Fruit fly (Drosophila melanogaster) whole organism, prepupa: ENCODE data around the gene CG14445.

Experiments
- CG10631 ChIP-seq: fragments of 200-800 bp; sonication (Bioruptor generic); optimal IDR thresholded peaks from 2 replicates; lab custom pipeline; 2016; ENCODE audit warnings: missing biosample characterization, missing genetic modification characterization
- CG10669 ChIP-seq: fragments of 200-800 bp; sonication (Bioruptor generic); optimal IDR thresholded peaks from 3 replicates; lab custom pipeline; 2018; ENCODE audit warnings: missing biosample characterization, mild to moderate bottlenecking, missing genetic modification characterization, moderate library complexity
- CG11294 ChIP-seq: fragments of 200-800 bp; sonication (Bioruptor generic); IDR thresholded peaks from 2 replicates; pipeline ENCODE4 v1.3.6; 2022; ENCODE audit warnings: missing biosample characterization, missing genetic modification characterization
- CG11762 ChIP-seq: fragments of 200-800 bp; sonication (Bioruptor generic); optimal IDR thresholded peaks from 3 replicates; lab custom pipeline; 2016; ENCODE audit warnings: missing biosample characterization, missing genetic modification characterization; ENCODE audit not compliant: insufficient read depth
- CG11902 ChIP-seq: fragments of 200-800 bp; sonication (Bioruptor generic); optimal IDR thresholded peaks from 3 replicates; lab custom pipeline; 2016; ENCODE audit warnings: missing biosample characterization, missing genetic modification characterization
- CG15336 ChIP-seq: fragments of 200-800 bp; sonication (Bioruptor generic); IDR thresholded peaks from 2 replicates; pipeline ENCODE4 v1.3.6; 2022; ENCODE audit warnings: missing biosample characterization, missing genetic modification characterization
- CG1621 ChIP-seq: fragments of 200-800 bp; sonication (Bioruptor generic); optimal IDR thresholded peaks from 3 replicates; lab custom pipeline; 2018; ENCODE audit warnings: missing biosample characterization, mild to moderate bottlenecking, missing genetic modification characterization
- CG3032 ChIP-seq: fragments of 200-800 bp; optimal IDR thresholded peaks from 2 replicates; lab custom pipeline; 2019; ENCODE audit warnings: missing biosample characterization, mild to moderate bottlenecking, missing genetic modification characterization, moderate library complexity
- CG31627 ChIP-seq: fragments of 200-800 bp; sonication (Bioruptor generic); optimal IDR thresholded peaks from 3 replicates; lab custom pipeline; 2016; ENCODE audit warnings: missing biosample characterization, missing genetic modification characterization
- CG32006 ChIP-seq: fragments of 200-800 bp; sonication (Bioruptor generic); optimal IDR thresholded peaks from 3 replicates; lab custom pipeline; 2017; ENCODE audit warnings: missing biosample characterization, mild to moderate bottlenecking, missing genetic modification characterization
- CG34406 ChIP-seq: fragments of 200-800 bp; sonication (Bioruptor generic); optimal IDR thresholded peaks from 3 replicates; lab custom pipeline; 2016; ENCODE audit warnings: missing biosample characterization, missing genetic modification characterization
- CG6163 ChIP-seq: fragments of 200-800 bp; sonication (Bioruptor generic); IDR thresholded peaks from 3 replicates; pipeline ENCODE4 v1.3.6; 2022; ENCODE audit warnings: missing biosample characterization, missing genetic modification characterization
- CG6792 ChIP-seq: fragments of 200-800 bp; sonication (Bioruptor generic); optimal IDR thresholded peaks from 3 replicates; lab custom pipeline; 2016; ENCODE audit warnings: missing biosample characterization, missing genetic modification characterization
- CG7368 ChIP-seq: fragments of 200-800 bp; sonication (Bioruptor generic); optimal IDR thresholded peaks from 3 replicates; lab custom pipeline; 2016; ENCODE audit warnings: missing biosample characterization, missing genetic modification characterization
- CG8119 ChIP-seq: fragments of 200-800 bp; sonication (Bioruptor generic); IDR thresholded peaks from 3 replicates; pipeline ENCODE4 v1.3.6; 2022; ENCODE audit warnings: missing biosample characterization, missing genetic modification characterization
- CG8319 ChIP-seq: fragments of 200-800 bp; sonication (Bioruptor generic); optimal IDR thresholded peaks from 3 replicates; lab custom pipeline; 2016; ENCODE audit warnings: missing biosample characterization, missing genetic modification characterization
- CG8632 ChIP-seq: fragments of 200-800 bp; sonication (Bioruptor generic); optimal IDR thresholded peaks from 3 replicates; lab custom pipeline; 2016; ENCODE audit warnings: missing biosample characterization, missing genetic modification characterization
- CG9139 ChIP-seq: fragments of 200-800 bp; sonication (Bioruptor generic); optimal IDR thresholded peaks from 3 replicates; lab custom pipeline; 2017; ENCODE audit warnings: missing biosample characterization, mild to moderate bottlenecking, missing genetic modification characterization
- Eip75B ChIP-seq: fragments of 200-800 bp; sonication (Bioruptor generic); optimal IDR thresholded peaks from 3 replicates; lab custom pipeline; 2016; ENCODE audit warnings: missing biosample characterization, missing genetic modification characterization
- Eip78C ChIP-seq: fragments of 200-800 bp; sonication (Bioruptor generic); peaks from one replicate; lab custom pipeline; 2016; ENCODE audit warnings: missing biosample characterization, missing genetic modification characterization
- Eip93F ChIP-seq: fragments of 200-800 bp; sonication (Bioruptor generic); optimal IDR thresholded peaks from 2 replicates; lab custom pipeline; 2016; ENCODE audit warnings: missing biosample characterization, mild to moderate bottlenecking, missing genetic modification characterization
- Ets21C ChIP-seq: fragments of 200-800 bp; sonication (Bioruptor generic); optimal IDR thresholded peaks from 3 replicates; lab custom pipeline; 2016; ENCODE audit warnings: missing biosample characterization, missing genetic modification characterization
- Ets96B ChIP-seq: fragments of 200-800 bp; optimal IDR thresholded peaks from 2 replicates; lab custom pipeline; 2019; ENCODE audit warnings: missing biosample characterization, mild to moderate bottlenecking, missing genetic modification characterization, moderate library complexity
- Hr38 ChIP-seq: sonication (Bioruptor generic); optimal IDR thresholded peaks from 2 replicates; lab custom pipeline; 2016; ENCODE audit warnings: missing biosample characterization, missing genetic modification characterization
- Hr39 ChIP-seq: fragments of 200-800 bp; sonication (Bioruptor generic); optimal IDR thresholded peaks from 2 replicates; lab custom pipeline; 2016; ENCODE audit warnings: missing biosample characterization, missing genetic modification characterization
- Hr4 ChIP-seq: fragments of 200-800 bp; sonication (Bioruptor generic); optimal IDR thresholded peaks from 3 replicates; lab custom pipeline; 2016; ENCODE audit warnings: missing biosample characterization, missing genetic modification characterization
- Lpt ChIP-seq: fragments of 200-800 bp; sonication (Bioruptor generic); optimal IDR thresholded peaks from 3 replicates; lab custom pipeline; 2016; ENCODE audit warnings: missing biosample characterization, missing genetic modification characterization
- Met ChIP-seq: fragments of 200-800 bp; sonication (Bioruptor generic); optimal IDR thresholded peaks from 3 replicates; lab custom pipeline; 2016; ENCODE audit warnings: missing biosample characterization, missing genetic modification characterization
- OdsH ChIP-seq: fragments of 200-800 bp; sonication (Bioruptor generic); optimal IDR thresholded peaks from 3 replicates; lab custom pipeline; 2016; ENCODE audit warnings: missing biosample characterization, missing genetic modification characterization
- Smox ChIP-seq: fragments of 200-800 bp; sonication (Bioruptor generic); optimal IDR thresholded peaks from 3 replicates; lab custom pipeline; 2016; ENCODE audit warnings: missing biosample characterization, missing genetic modification characterization
- Sox14 ChIP-seq: fragments of 200-800 bp; sonication (Bioruptor generic); optimal IDR thresholded peaks from 3 replicates; lab custom pipeline; 2016; ENCODE audit warnings: missing biosample characterization, missing genetic modification characterization
- acj6 ChIP-seq: fragments of 200-800 bp; sonication (Bioruptor generic); optimal IDR thresholded peaks from 3 replicates; lab custom pipeline; 2016; ENCODE audit warnings: missing biosample characterization, missing genetic modification characterization
- cyc ChIP-seq: fragments of 200-800 bp; sonication (Bioruptor generic); optimal IDR thresholded peaks from 3 replicates; lab custom pipeline; 2016; ENCODE audit warnings: missing biosample characterization, missing genetic modification characterization
- dac ChIP-seq: fragments of 200-800 bp; sonication (Bioruptor generic); optimal IDR thresholded peaks from 2 replicates; lab custom pipeline; 2017; ENCODE audit warnings: missing biosample characterization, mild to moderate bottlenecking, missing genetic modification characterization
- eg ChIP-seq: fragments of 200-800 bp; sonication (Bioruptor generic); IDR thresholded peaks from 3 replicates; pipeline ENCODE4 v1.3.6; 2022; ENCODE audit warnings: missing biosample characterization, missing genetic modification characterization
- esn ChIP-seq: fragments of 200-800 bp; sonication (Bioruptor generic); optimal IDR thresholded peaks from 2 replicates; lab custom pipeline; 2016; ENCODE audit warnings: missing biosample characterization, mild to moderate bottlenecking, missing genetic modification characterization, moderate library complexity
- fd59A ChIP-seq: fragments of 200-800 bp; sonication (Bioruptor generic); optimal IDR thresholded peaks from 2 replicates; lab custom pipeline; 2017; ENCODE audit warnings: missing biosample characterization, mild to moderate bottlenecking, missing genetic modification characterization, missing genetic modification reagents
- fkh ChIP-seq: fragments of 200-800 bp; sonication (Bioruptor generic); optimal IDR thresholded peaks from 3 replicates; lab custom pipeline; 2017; ENCODE audit warnings: missing biosample characterization, mild to moderate bottlenecking, missing genetic modification characterization, moderate library complexity
- lz ChIP-seq: fragments of 200-800 bp; sonication (Bioruptor generic); optimal IDR thresholded peaks from 3 replicates; lab custom pipeline; 2016; ENCODE audit warnings: missing biosample characterization, missing genetic modification characterization
- net ChIP-seq: fragments of 200-800 bp; sonication (Bioruptor generic); optimal IDR thresholded peaks from 3 replicates; lab custom pipeline; 2016; ENCODE audit warnings: missing biosample characterization, missing genetic modification characterization
- pdm3 ChIP-seq: fragments of 200-800 bp; sonication (Bioruptor generic); optimal IDR thresholded peaks from 3 replicates; lab custom pipeline; 2016; ENCODE audit warnings: missing biosample characterization, missing genetic modification characterization
- salr ChIP-seq, 2 experiments: fragments of 200-800 bp; sonication (Bioruptor generic); optimal IDR thresholded peaks; 3 replicates each; lab custom pipeline; 2016 to 2018; ENCODE audit warnings: missing biosample characterization in 2 of 2, missing genetic modification characterization in 2 of 2, mild to moderate bottlenecking in 1 of 2
- spab ChIP-seq: fragments of 200-800 bp; sonication (Bioruptor generic); optimal IDR thresholded peaks from 2 replicates; lab custom pipeline; 2017; ENCODE audit warnings: missing biosample characterization, mild to moderate bottlenecking, missing genetic modification characterization, missing genetic modification reagents
- ss ChIP-seq, 2 experiments: fragments of 200-800 bp; sonication (Bioruptor generic); optimal IDR thresholded peaks; 2 replicates in 1 of 2; 3 replicates in 1 of 2; lab custom pipeline; 2017 to 2018; ENCODE audit warnings: mild to moderate bottlenecking in 2 of 2, missing biosample characterization in 2 of 2, missing genetic modification characterization in 2 of 2, moderate library complexity in 1 of 2
- svp ChIP-seq: fragments of 200-800 bp; sonication (Bioruptor generic); peaks from one replicate; lab custom pipeline; 2016; ENCODE audit warnings: missing biosample characterization, missing genetic modification characterization
- topi ChIP-seq: fragments of 200-800 bp; sonication (Bioruptor generic); optimal IDR thresholded peaks from 3 replicates; lab custom pipeline; 2016; ENCODE audit warnings: missing biosample characterization, missing genetic modification characterization
- vri ChIP-seq: fragments of 200-800 bp; sonication (Bioruptor generic); optimal IDR thresholded peaks from 3 replicates; lab custom pipeline; 2016; ENCODE audit warnings: missing biosample characterization, mild to moderate bottlenecking, missing genetic modification characterization

CG14445 gene

dm6 chrX:6259696-6260095 lies 22.6 kb downstream of the CG14445 start:
- TF ChIP-seq CG31627 (GFP tag; lab: Kevin White, UChicago) (no peak), esn (GFP tag; lab: Kevin White, UChicago) (no peak), CG34406 (GFP tag; lab: Kevin White, UChicago) (no peak), CG10669 (no peak), CG3032 (tag; lab: Kevin White, UChicago) (no peak), Eip75B (no peak), OdsH (GFP tag; lab: Kevin White, UChicago) (no peak), CG6792 (no peak), Ets21C (no peak), CG7368 (GFP tag; lab: Kevin White, UChicago) (no peak), Eip78C (GFP tag; lab: Kevin White, UChicago) (no peak), topi (GFP tag; lab: Kevin White, UChicago) (no peak), CG11294 (GFP tag; lab: Robert Waterston, UW) (no peak), Hr38 (GFP tag; lab: Kevin White, UChicago) (no peak)
- TF ChIP-seq, all 60 proteins: peak for 0

dm6 chrX:6260900-6261299 lies 23.8 kb downstream of the CG14445 start, which contains the start of gene Josd:
Josd (plus strand) TSS chrX:6261169.
- TF ChIP-seq Eip78C (GFP tag; lab: Kevin White, UChicago) (peak; percentile 47), esn (GFP tag; lab: Kevin White, UChicago) (peak; percentile 30), topi (GFP tag; lab: Kevin White, UChicago) (peak; percentile 17), eg (GFP tag; lab: Robert Waterston, UW) (0 out of 3 replicates have a peak, but pooled peaks have one; percentile 18), CG10631 (no peak), fkh (GFP tag; lab: Kevin White, UChicago) (peak; percentile 37)

dm6 chrX:6263614-6264130 lies 26.6 kb downstream of the CG14445 start:
- TF ChIP-seq Hr39 (GFP tag; lab: Kevin White, UChicago) (no peak), Hr38 (GFP tag; lab: Kevin White, UChicago) (no peak), ss (GFP tag; optimal IDR thresholded peaks at IDR 0.05; lab: Kevin White, UChicago) (peak in 1 of 2 experiments; percentile 10), CG11294 (GFP tag; lab: Robert Waterston, UW) (no peak), lz (GFP tag; lab: Kevin White, UChicago) (peak; percentile 17), dac (GFP tag; lab: Kevin White, UChicago) (peak; percentile 55), Sox14 (GFP tag; lab: Kevin White, UChicago) (peak; percentile 19), CG6163 (no peak), Hr4 (GFP tag; lab: Kevin White, UChicago) (peak; percentile 67), fd59A (GFP tag; lab: Kevin White, UChicago) (peak; percentile 18), Lpt (GFP tag; lab: Kevin White, UChicago) (peak; percentile 24), CG10631 (no peak), acj6 (GFP tag; lab: Kevin White, UChicago) (peak; percentile 21), CG31627 (GFP tag; lab: Kevin White, UChicago) (no peak), vri (GFP tag; lab: Kevin White, UChicago) (no peak), CG32006 (GFP tag; lab: Kevin White, UChicago) (peak; percentile 77), Smox (GFP tag; lab: Kevin White, UChicago) (no peak), CG1621 (tag; lab: Kevin White, UChicago) (no peak), CG3032 (tag; lab: Kevin White, UChicago) (peak; percentile 5), CG15336 (peak; percentile 77), CG8119 (GFP tag; lab: Robert Waterston, UW) (peak; percentile 64; the same call in 2 of the 3 replicates), cyc (GFP tag; lab: Kevin White, UChicago) (no peak), salr (GFP tag; optimal IDR thresholded peaks at IDR 0.05; lab: Kevin White, UChicago) (peak in 1 of 2 experiments; percentile 25), CG6792 (peak; percentile 8), CG8319 (GFP tag; lab: Kevin White, UChicago) (peak; percentile 14), CG9139 (GFP tag; lab: Kevin White, UChicago) (no peak), Met (peak; percentile 5), CG11762 (GFP tag; lab: Kevin White, UChicago) (peak; percentile 15), Ets96B (tag; lab: Kevin White, UChicago) (peak; percentile 36), CG11902 (no peak), esn (GFP tag; lab: Kevin White, UChicago) (no peak), CG8632 (GFP tag; lab: Kevin White, UChicago) (no peak), Eip93F (GFP tag; lab: Kevin White, UChicago) (no peak), pdm3 (GFP tag; lab: Kevin White, UChicago) (peak; percentile 52), svp (GFP tag; lab: Kevin White, UChicago) (peak; percentile 68), CG34406 (GFP tag; lab: Kevin White, UChicago) (no peak), net (GFP tag; lab: Kevin White, UChicago) (peak; percentile 43), spab (GFP tag; lab: Kevin White, UChicago) (no peak), Ets21C (no peak)
